Worm (Caenorhabditis elegans) whole organism, young adult: ENCODE results near the gene snb-1.

Experiments
- ama-1 ChIP-seq, 3 experiments: fragments of 150-350 bp in 1 of 3; sonication (generic microtip) in 2 of 3; optimal IDR thresholded peaks; 2 replicates each; lab custom pipeline; 2014 to 2018; ENCODE audit warnings: missing biosample characterization in 2 of 3, missing genetic modification characterization in 2 of 3, missing genetic modification reagents in 2 of 3
- madf-6 ChIP-seq: fragments of 200-800 bp; sonication (Bioruptor generic); IDR thresholded peaks from 2 replicates; pipeline ENCODE4 v1.3.6; 2022; ENCODE audit warnings: missing genetic modification reagents, missing genetic modification characterization, missing compliant biosample characterization
- nfya-1 ChIP-seq: sonication (generic microtip); optimal IDR thresholded peaks from 2 replicates; lab custom pipeline; 2017; ENCODE audit warnings: antibody characterized with exemption, missing compliant biosample characterization, missing genetic modification characterization, borderline replicate concordance; ENCODE audit not compliant: insufficient read depth
- snpc-3.4 ChIP-seq: sonication (generic microtip); optimal IDR thresholded peaks from 2 replicates; lab custom pipeline; 2017; ENCODE audit warnings: missing genetic modification characterization, mild to moderate bottlenecking, missing compliant biosample characterization, antibody characterized with exemption, moderate library complexity, missing genotype, missing genetic modification reagents
- unc-62 ChIP-seq: fragments of 150-350 bp; optimal IDR thresholded peaks from 2 replicates; lab custom pipeline; 2014; ENCODE audit warnings: missing biosample characterization, missing genetic modification reagents, missing genetic modification characterization
- ztf-28 ChIP-seq: fragments of 200-800 bp; sonication (Bioruptor generic); IDR thresholded peaks from 2 replicates; pipeline ENCODE4 v1.3.6; 2022; ENCODE audit warnings: missing genetic modification reagents, missing genetic modification characterization, missing compliant biosample characterization

DNA sequence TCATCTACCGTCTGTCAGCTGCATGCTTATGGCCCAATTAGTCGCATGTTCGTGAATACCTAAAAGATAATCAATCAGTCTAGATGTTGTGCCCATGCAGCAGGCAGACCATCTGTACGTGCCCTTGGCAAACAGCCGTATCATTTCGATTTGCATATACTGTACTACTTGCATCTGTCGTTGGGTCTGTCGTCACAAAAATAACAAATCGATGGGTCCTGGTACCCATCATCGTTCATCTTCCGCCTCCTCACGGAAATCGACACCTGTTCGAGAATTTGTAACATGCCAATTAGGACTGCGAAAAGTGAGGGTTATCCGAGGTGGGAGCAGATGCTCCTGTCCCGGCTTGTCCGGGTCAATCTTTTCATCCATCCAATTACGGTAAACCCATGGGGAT is 27.0 kb upstream of the snb-1 start:
- no peak for TF ChIP-seq unc-62
- TF ChIP-seq ztf-28, result no peak
- no peak for TF ChIP-seq nfya-1
- no peak for TF ChIP-seq madf-6
- no peak for TF ChIP-seq snpc-3.4
- TF ChIP-seq ama-1 (optimal IDR thresholded peaks at IDR 0.05; lab: Kevin White, UChicago), result no peak
- TF ChIP-seq ama-1 (GFP tag; optimal IDR thresholded peaks at IDR 0.05; lab: Kevin White, UChicago), result no peak
